Fruit fly (Drosophila melanogaster): ENCODE results near the gene ERR.

ERR gene

dm6 chr3L:8157079-8157478 lies 29.4 kb downstream of the ERR start (continued):
- TF ChIP-seq fd59A (GFP tag; optimal IDR thresholded peaks at IDR 0.05) (peak; percentile 28), CG6163 (GFP tag; IDR thresholded peaks at IDR 0.05) (peak; percentile 48; the same call in 1 of the 3 replicates), Smox (GFP tag; optimal IDR thresholded peaks at IDR 0.05) (peak; percentile 59), CG8119 (GFP tag; IDR thresholded peaks at IDR 0.05) (no peak), CG11762 (GFP tag; optimal IDR thresholded peaks at IDR 0.05; ENCODE audit: insufficient read depth) (peak; percentile 41), CG6792 (GFP tag; optimal IDR thresholded peaks at IDR 0.05) (peak; percentile 65), acj6 (GFP tag; optimal IDR thresholded peaks at IDR 0.05) (peak; percentile 45), cyc (GFP tag; optimal IDR thresholded peaks at IDR 0.05) (peak; percentile 43), CG34406 (GFP tag; optimal IDR thresholded peaks at IDR 0.05) (peak; percentile 67), CG8319 (GFP tag; optimal IDR thresholded peaks at IDR 0.05) (peak; percentile 17), dac (GFP tag; optimal IDR thresholded peaks at IDR 0.05) (no peak), Eip75B (GFP tag; optimal IDR thresholded peaks at IDR 0.05) (peak; percentile 51), Met (GFP tag; optimal IDR thresholded peaks at IDR 0.05) (peak; percentile 66), CG10669 (GFP tag; optimal IDR thresholded peaks at IDR 0.05) (peak; percentile 58)

- TF ChIP-seq CG10669 (GFP tag; optimal IDR thresholded peaks at IDR 0.05), result peak; percentile 16
- TF ChIP-seq vri (GFP tag; optimal IDR thresholded peaks at IDR 0.05), result no peak
- TF ChIP-seq dsx (GFP tag; optimal IDR thresholded peaks at IDR 0.05; ENCODE audit: poor library complexity, severe bottlenecking), result no peak
- peak; percentile 41; the same call in 1 of the 2 replicates for TF ChIP-seq CG15336 (GFP tag; IDR thresholded peaks at IDR 0.05)
- TF ChIP-seq Hr38 (GFP tag; optimal IDR thresholded peaks at IDR 0.05), result no peak
- TF ChIP-seq topi (GFP tag; optimal IDR thresholded peaks at IDR 0.05), result peak; percentile 22
- peak; percentile 28 for TF ChIP-seq acj6 (GFP tag; optimal IDR thresholded peaks at IDR 0.05)
- TF ChIP-seq pdm3 (GFP tag; optimal IDR thresholded peaks at IDR 0.05), result peak; percentile 31
- TF ChIP-seq fkh (GFP tag; optimal IDR thresholded peaks at IDR 0.05), result no peak
- TF ChIP-seq CG16779 (tag; optimal IDR thresholded peaks at IDR 0.05), result no peak
- TF ChIP-seq ss (GFP tag; optimal IDR thresholded peaks at IDR 0.05), result peak in 1 of 2 experiments; percentile 22
- no peak for TF ChIP-seq Blimp-1 (GFP tag; optimal IDR thresholded peaks at IDR 0.05)
- peak; percentile 23 for TF ChIP-seq lz (GFP tag; optimal IDR thresholded peaks at IDR 0.05)
- no peak for TF ChIP-seq CG11294 (GFP tag; IDR thresholded peaks at IDR 0.05)
- no peak for TF ChIP-seq CG11902 (GFP tag; optimal IDR thresholded peaks at IDR 0.05)
- peak; percentile 68 for TF ChIP-seq CG6163 (GFP tag; IDR thresholded peaks at IDR 0.05)
- TF ChIP-seq Gug (GFP tag; IDR thresholded peaks at IDR 0.05), result no peak
- TF ChIP-seq CG9139 (GFP tag; optimal IDR thresholded peaks at IDR 0.05), result no peak
- peak; percentile 1 for TF ChIP-seq Ets96B (tag; optimal IDR thresholded peaks at IDR 0.05)
- no peak for TF ChIP-seq salr (GFP tag; optimal IDR thresholded peaks at IDR 0.05)
- TF ChIP-seq Eip75B (GFP tag; optimal IDR thresholded peaks at IDR 0.05), result no peak
- no peak for TF ChIP-seq CG4318 (GFP tag; optimal IDR thresholded peaks at IDR 0.05)
- TF ChIP-seq Hr39 (GFP tag; optimal IDR thresholded peaks at IDR 0.05), result no peak
- peak; percentile 17 for TF ChIP-seq OdsH (GFP tag; optimal IDR thresholded peaks at IDR 0.05)
- no peak for TF ChIP-seq Sox102F (GFP tag; optimal IDR thresholded peaks at IDR 0.05)
- peak; percentile 44; the same call in 1 of the 3 replicates for TF ChIP-seq eg (GFP tag; IDR thresholded peaks at IDR 0.05)
- TF ChIP-seq CG7368 (GFP tag; optimal IDR thresholded peaks at IDR 0.05), result no peak
- TF ChIP-seq Eip78C (GFP tag), result peak; percentile 78
- TF ChIP-seq net (GFP tag; optimal IDR thresholded peaks at IDR 0.05), result peak; percentile 15
- no peak for TF ChIP-seq CG6792 (GFP tag; optimal IDR thresholded peaks at IDR 0.05)
- no peak for TF ChIP-seq CG1621 (tag; optimal IDR thresholded peaks at IDR 0.05)
- TF ChIP-seq spab (GFP tag; optimal IDR thresholded peaks at IDR 0.05), result no peak
- peak; percentile 21 for TF ChIP-seq esn (GFP tag; optimal IDR thresholded peaks at IDR 0.05)
- TF ChIP-seq CG31627 (GFP tag; optimal IDR thresholded peaks at IDR 0.05), result no peak
- TF ChIP-seq achi (GFP tag; optimal IDR thresholded peaks at IDR 0.05), result no peak
- TF ChIP-seq fd85E (GFP tag; optimal IDR thresholded peaks at IDR 0.05), result no peak
- TF ChIP-seq Eip93F (GFP tag; optimal IDR thresholded peaks at IDR 0.05), result no peak
- TF ChIP-seq CG8632 (GFP tag; optimal IDR thresholded peaks at IDR 0.05), result peak; percentile 29
- TF ChIP-seq CG11762 (GFP tag; optimal IDR thresholded peaks at IDR 0.05; ENCODE audit: insufficient read depth), result no peak
- no peak for TF ChIP-seq CG8119 (GFP tag; IDR thresholded peaks at IDR 0.05)
- peak; percentile 22 for TF ChIP-seq CG32006 (GFP tag; optimal IDR thresholded peaks at IDR 0.05)
- no peak for TF ChIP-seq dac (GFP tag; optimal IDR thresholded peaks at IDR 0.05)
- TF ChIP-seq fd59A (GFP tag; optimal IDR thresholded peaks at IDR 0.05), result no peak
- no peak for TF ChIP-seq CG10631 (GFP tag; optimal IDR thresholded peaks at IDR 0.05)
Measured at dm6 chr3L:8156199-8156598, 30.3 kb downstream of the ERR start.
